Fruit fly (Drosophila melanogaster): ENCODE results near the gene CG1146.

CG1146 gene

dm6 chr3L:2533732-2534073, 45.1 kb downstream of the CG1146 start (continued):
- TF ChIP-seq Six4 (GFP tag; optimal IDR thresholded peaks at IDR 0.05) (no peak), croc (GFP tag; conservative IDR thresholded peaks at IDR 0.05) (no peak), Chrac-16 (GFP tag; optimal IDR thresholded peaks at IDR 0.05) (no peak), TFAM (GFP tag; optimal IDR thresholded peaks at IDR 0.05) (no peak), CG7987 (GFP tag; optimal IDR thresholded peaks at IDR 0.05) (no peak), CG12659 (GFP tag; optimal IDR thresholded peaks at IDR 0.05) (no peak), CG43689 (GFP tag; IDR thresholded peaks at IDR 0.05) (no peak), CG11695 (GFP tag; IDR thresholded peaks at IDR 0.05) (no peak), CHES-1-like (GFP tag; optimal IDR thresholded peaks at IDR 0.05) (no peak), CG10979 (tag; optimal IDR thresholded peaks at IDR 0.05) (peak; percentile 47), kay (GFP tag; optimal IDR thresholded peaks at IDR 0.05) (no peak), CG14667 (GFP tag; IDR thresholded peaks at IDR 0.05) (no peak), CG6175 (GFP tag; IDR thresholded peaks at IDR 0.05) (no peak), CG9609 (GFP tag; optimal IDR thresholded peaks at IDR 0.05) (no peak), CG33557 (GFP tag; optimal IDR thresholded peaks at IDR 0.05) (no peak), vnd (GFP tag; IDR thresholded peaks at IDR 0.05; ENCODE audit: partially characterized antibody) (no peak), CG8281 (tag; optimal IDR thresholded peaks at IDR 0.05) (no peak), Scr (GFP tag; IDR thresholded peaks at IDR 0.05; ENCODE audit: partially characterized antibody) (no peak), pb (GFP tag; optimal IDR thresholded peaks at IDR 0.05) (no peak), exex (tag; optimal IDR thresholded peaks at IDR 0.05) (no peak), CG12391 (tag; optimal IDR thresholded peaks at IDR 0.05) (peak; percentile 1), zf30C (GFP tag; optimal IDR thresholded peaks at IDR 0.05) (no peak), Doc2 (GFP tag; IDR thresholded peaks at IDR 0.05) (no peak), Taf1 (GFP tag; IDR thresholded peaks at IDR 0.05) (no peak), CG1602 (GFP tag; optimal IDR thresholded peaks at IDR 0.05) (no peak), CG3838 (GFP tag; optimal IDR thresholded peaks at IDR 0.05) (no peak), CG30020 (tag; optimal IDR thresholded peaks at IDR 0.05) (no peak), Stat92E (GFP tag; optimal IDR thresholded peaks at IDR 0.05) (no peak), Usf (GFP tag; optimal IDR thresholded peaks at IDR 0.05) (no peak), CkIIα-i1 (GFP tag; IDR thresholded peaks at IDR 0.05) (no peak), Oli (tag; optimal IDR thresholded peaks at IDR 0.05) (peak; percentile 21), luna (GFP tag; optimal IDR thresholded peaks at IDR 0.05) (no peak), knrl (GFP tag; IDR thresholded peaks at IDR 0.05; ENCODE audit: partially characterized antibody) (no peak), Hmx (GFP tag; optimal IDR thresholded peaks at IDR 0.05) (no peak), Hr78 (GFP tag; optimal IDR thresholded peaks at IDR 0.05) (no peak), Doc3 (GFP tag; IDR thresholded peaks at IDR 0.05; ENCODE audit: partially characterized antibody) (no peak), p53 (GFP tag; optimal IDR thresholded peaks at IDR 0.05) (no peak), CG3163 (GFP tag; optimal IDR thresholded peaks at IDR 0.05) (no peak), CG8924 (tag; optimal IDR thresholded peaks at IDR 0.05) (no peak), lov (optimal IDR thresholded peaks at IDR 0.05) (no peak), lov (GFP tag; IDR thresholded peaks at IDR 0.05) (no peak), CG15011 (GFP tag; optimal IDR thresholded peaks at IDR 0.05) (no peak), ems (GFP tag; optimal IDR thresholded peaks at IDR 0.05) (no peak), HLH54F (GFP tag; optimal IDR thresholded peaks at IDR 0.05) (no peak), dati (GFP tag; IDR thresholded peaks at IDR 0.05) (no peak), Lpt (GFP tag; optimal IDR thresholded peaks at IDR 0.05) (no peak), CG13287 (GFP tag; IDR thresholded peaks at IDR 0.05; ENCODE audit: partially characterized antibody) (no peak), CG9727 (GFP tag; optimal IDR thresholded peaks at IDR 0.05) (peak; percentile 15), Sry-δ (GFP tag; optimal IDR thresholded peaks at IDR 0.05) (no peak), CG14965 (GFP tag; optimal IDR thresholded peaks at IDR 0.05; ENCODE audit: borderline replicate concordance) (no peak), CG1832 (GFP tag; optimal IDR thresholded peaks at IDR 0.05) (no peak), grau (tag; optimal IDR thresholded peaks at IDR 0.05) (peak; percentile 16)
